Fruit fly (Drosophila melanogaster) whole organism, embryonic: ENCODE measurements around the gene Mvb12.

Experiments used
- Asciz ChIP-seq: fragments of 200-800 bp; sonication (Bioruptor generic); optimal IDR thresholded peaks from 2 replicates; lab custom pipeline; 2017; ENCODE audit warnings: missing biosample characterization, mild to moderate bottlenecking, missing genetic modification characterization, missing genetic modification reagents
- BEAF-32 ChIP-seq: fragments of 200-800 bp; sonication (Bioruptor generic); optimal IDR thresholded peaks from 3 replicates; lab custom pipeline; 2017; ENCODE audit warnings: missing biosample characterization, missing genetic modification characterization, mild to moderate bottlenecking, moderate library complexity, missing genetic modification reagents
- CG10321 ChIP-seq: fragments of 200-800 bp; sonication (Bioruptor generic); IDR thresholded peaks from 2 replicates; pipeline ENCODE4 v1.3.6; 2022; ENCODE audit warnings: missing biosample characterization, missing genetic modification characterization
- CG10543 ChIP-seq: fragments of 200-800 bp; sonication (Bioruptor generic); optimal IDR thresholded peaks from 3 replicates; lab custom pipeline; 2017; ENCODE audit warnings: missing biosample characterization, mild to moderate bottlenecking, missing genetic modification characterization, moderate library complexity
- CG11456 ChIP-seq: fragments of 200-800 bp; sonication (Bioruptor generic); IDR thresholded peaks from 3 replicates; pipeline ENCODE4 v1.3.6; 2022; ENCODE audit warnings: missing biosample characterization, missing genetic modification characterization
- CG16813 ChIP-seq: fragments of 200-800 bp; sonication (Bioruptor generic); IDR thresholded peaks from 3 replicates; pipeline ENCODE4 v1.3.6; 2022; ENCODE audit warnings: missing biosample characterization, missing genetic modification characterization; ENCODE audit not compliant: partially characterized antibody
- CG17612 ChIP-seq: fragments of 200-800 bp; sonication (Bioruptor generic); IDR thresholded peaks from 2 replicates; pipeline ENCODE4 v1.3.6; 2022; ENCODE audit warnings: missing biosample characterization, missing genetic modification characterization
- CG30020 ChIP-seq: fragments of 200-800 bp; optimal IDR thresholded peaks from 2 replicates; lab custom pipeline; 2019; ENCODE audit warnings: missing biosample characterization, mild to moderate bottlenecking, missing genetic modification characterization, moderate library complexity
- CG34224 ChIP-seq: fragments of 200-800 bp; sonication (Bioruptor generic); IDR thresholded peaks from 3 replicates; pipeline ENCODE4 v1.3.6; 2022; ENCODE audit warnings: missing biosample characterization, missing genetic modification characterization; ENCODE audit not compliant: partially characterized antibody
- CG4282 ChIP-seq: fragments of 200-800 bp; sonication (Bioruptor generic); optimal IDR thresholded peaks from 2 replicates; lab custom pipeline; 2016; ENCODE audit warnings: missing biosample characterization, missing genetic modification characterization
- CG6175 ChIP-seq: fragments of 200-800 bp; sonication (Bioruptor generic); IDR thresholded peaks from 3 replicates; pipeline ENCODE4 v1.3.6; 2022; ENCODE audit warnings: missing biosample characterization, missing genetic modification characterization
- CG9609 ChIP-seq: fragments of 200-800 bp; sonication (Bioruptor generic); optimal IDR thresholded peaks from 3 replicates; lab custom pipeline; 2016; ENCODE audit warnings: missing biosample characterization, missing genetic modification characterization
- D19A ChIP-seq: fragments of 200-800 bp; optimal IDR thresholded peaks from 3 replicates; lab custom pipeline; 2019; ENCODE audit warnings: missing biosample characterization, mild to moderate bottlenecking, missing genetic modification characterization, moderate library complexity
- Dll ChIP-seq: fragments of 200-800 bp; sonication (Bioruptor generic); IDR thresholded peaks from 4 replicates; pipeline ENCODE4 v1.3.6; 2022; ENCODE audit warnings: missing biosample characterization, missing genetic modification characterization; ENCODE audit not compliant: partially characterized antibody
- E2f2 ChIP-seq: fragments of 200-800 bp; sonication (Bioruptor generic); IDR thresholded peaks from 2 replicates; pipeline ENCODE4 v1.3.6; 2022; ENCODE audit warnings: missing biosample characterization, missing genetic modification characterization
- Fer3 ChIP-seq: fragments of 200-800 bp; sonication (Bioruptor generic); optimal IDR thresholded peaks from 2 replicates; lab custom pipeline; 2018; ENCODE audit warnings: missing biosample characterization, mild to moderate bottlenecking, missing genetic modification characterization, moderate library complexity
- Gug ChIP-seq: fragments of 200-800 bp; sonication (Bioruptor generic); IDR thresholded peaks from 4 replicates; pipeline ENCODE4 v1.3.6; 2022; ENCODE audit warnings: missing biosample characterization, missing genetic modification characterization
- HLH4C ChIP-seq: fragments of 200-800 bp; sonication (Bioruptor generic); IDR thresholded peaks from 3 replicates; pipeline ENCODE4 v1.3.6; 2022; ENCODE audit warnings: missing biosample characterization, missing genetic modification characterization; ENCODE audit not compliant: partially characterized antibody
- Hand ChIP-seq: fragments of 200-800 bp; sonication (Bioruptor generic); optimal IDR thresholded peaks from 2 replicates; lab custom pipeline; 2017; ENCODE audit warnings: mild to moderate bottlenecking, missing biosample characterization, missing genetic modification reagents, missing genetic modification characterization
- HmgZ ChIP-seq: fragments of 200-800 bp; sonication (Bioruptor generic); optimal IDR thresholded peaks from 2 replicates; lab custom pipeline; 2018; ENCODE audit warnings: missing biosample characterization, mild to moderate bottlenecking, missing genetic modification characterization
- Kr ChIP-seq: fragments of 200-800 bp; sonication (Bioruptor generic); optimal IDR thresholded peaks from 2 replicates; lab custom pipeline; 2017; ENCODE audit warnings: missing biosample characterization, mild to moderate bottlenecking, missing genetic modification characterization
- Lhr ChIP-seq: fragments of 200-800 bp; sonication (Bioruptor generic); optimal IDR thresholded peaks from 3 replicates; lab custom pipeline; 2017; ENCODE audit warnings: mild to moderate bottlenecking, missing biosample characterization, missing genetic modification reagents, missing genetic modification characterization
- Med ChIP-seq: fragments of 200-800 bp; sonication (Bioruptor generic); peaks from one replicate; lab custom pipeline; 2016; ENCODE audit warnings: missing biosample characterization, missing genetic modification characterization, mild to moderate bottlenecking, inconsistent platforms, moderate library complexity
- Rfx ChIP-seq: fragments of 200-800 bp; sonication (Bioruptor generic); IDR thresholded peaks from 2 replicates; pipeline ENCODE4 v1.3.6; 2022; ENCODE audit warnings: missing biosample characterization, missing genetic modification characterization
- Side ChIP-seq: fragments of 200-800 bp; sonication (Bioruptor generic); optimal IDR thresholded peaks from 2 replicates; lab custom pipeline; 2016; ENCODE audit warnings: missing biosample characterization, missing genetic modification characterization
- Sin3A ChIP-seq: fragments of >200 bp; optimal IDR thresholded peaks from 2 replicates; lab custom pipeline; 2018
- bigmax ChIP-seq: fragments of 200-800 bp; sonication (Bioruptor generic); optimal IDR thresholded peaks from 2 replicates; lab custom pipeline; 2018; ENCODE audit warnings: missing biosample characterization, mild to moderate bottlenecking, missing genetic modification characterization
- croc ChIP-seq: fragments of 200-800 bp; sonication (Bioruptor generic); conservative IDR thresholded peaks from 3 replicates; pipeline ENCODE4 v1.3.6; 2022; ENCODE audit warnings: missing biosample characterization, missing genetic modification characterization
- hb ChIP-seq: fragments of 200-800 bp; sonication (Bioruptor generic); IDR thresholded peaks from 3 replicates; pipeline ENCODE4 v1.3.6; 2022; ENCODE audit warnings: missing biosample characterization, missing genetic modification characterization; ENCODE audit not compliant: partially characterized antibody
- ind ChIP-seq: fragments of 200-800 bp; sonication (Bioruptor generic); optimal IDR thresholded peaks from 3 replicates; lab custom pipeline; 2016; ENCODE audit warnings: missing biosample characterization, missing genetic modification characterization
- inv ChIP-seq: fragments of 200-800 bp; sonication (Bioruptor generic); IDR thresholded peaks from 2 replicates; pipeline ENCODE4 v1.3.6; 2022; ENCODE audit warnings: missing biosample characterization, missing genetic modification characterization; ENCODE audit not compliant: partially characterized antibody
- kni ChIP-seq: fragments of 200-800 bp; sonication (Bioruptor generic); optimal IDR thresholded peaks from 3 replicates; lab custom pipeline; 2017; ENCODE audit warnings: mild to moderate bottlenecking, missing biosample characterization, missing genetic modification reagents, missing genetic modification characterization
- lmd ChIP-seq: fragments of 200-800 bp; sonication (Bioruptor generic); IDR thresholded peaks from 2 replicates; pipeline ENCODE4 v1.3.6; 2022; ENCODE audit warnings: missing biosample characterization, missing genetic modification characterization
- lov ChIP-seq, 2 experiments: fragments of 200-800 bp in 1 of 2; fragments of >200 bp in 1 of 2; sonication (Bioruptor generic) in 1 of 2; IDR thresholded peaks in 1 of 2; optimal IDR thresholded peaks in 1 of 2; 2 replicates in 1 of 2; 3 replicates in 1 of 2; pipeline versions ENCODE4 v1.3.6 to Lab custom; 2017 to 2022; ENCODE audit warnings: missing biosample characterization in 1 of 2, missing genetic modification characterization in 1 of 2
- luna ChIP-seq: fragments of 200-800 bp; sonication (Bioruptor generic); optimal IDR thresholded peaks from 2 replicates; lab custom pipeline; 2016; ENCODE audit warnings: missing biosample characterization, missing genetic modification characterization
- mam ChIP-seq: fragments of 200-800 bp; sonication (Bioruptor generic); optimal IDR thresholded peaks from 3 replicates; lab custom pipeline; 2016; ENCODE audit warnings: missing biosample characterization, missing genetic modification characterization
- nerfin-2 ChIP-seq: fragments of 200-800 bp; sonication (Bioruptor generic); IDR thresholded peaks from 2 replicates; pipeline ENCODE4 v1.3.6; 2022; ENCODE audit warnings: missing biosample characterization, missing genetic modification characterization; ENCODE audit not compliant: partially characterized antibody
- otp ChIP-seq: fragments of 200-800 bp; sonication (Bioruptor generic); IDR thresholded peaks from 3 replicates; pipeline ENCODE4, ENCODE4 v1.3.6; 2022; ENCODE audit warnings: missing biosample characterization, missing genetic modification characterization
- rib ChIP-seq: fragments of 200-800 bp; sonication (Bioruptor generic); IDR thresholded peaks from 2 replicates; pipeline ENCODE4 v1.3.6; 2022; ENCODE audit warnings: missing biosample characterization, missing genetic modification characterization
- ro ChIP-seq: fragments of 200-800 bp; sonication (Bioruptor generic); IDR thresholded peaks from 2 replicates; pipeline ENCODE4 v1.3.6; 2022; ENCODE audit warnings: missing biosample characterization, missing genetic modification characterization
- sima ChIP-seq: fragments of 200-800 bp; sonication (Bioruptor generic); optimal IDR thresholded peaks from 2 replicates; lab custom pipeline; 2016; ENCODE audit warnings: missing biosample characterization, missing genetic modification characterization
- so ChIP-seq: fragments of 200-800 bp; sonication (Bioruptor generic); IDR thresholded peaks from 3 replicates; pipeline ENCODE4 v1.3.6; 2022; ENCODE audit warnings: missing biosample characterization, missing genetic modification characterization
- tgo ChIP-seq: fragments of 200-800 bp; sonication (Bioruptor generic); IDR thresholded peaks from 3 replicates; pipeline ENCODE4 v1.3.6; 2022; ENCODE audit warnings: missing biosample characterization, missing genetic modification characterization

Mvb12 gene

dm6 chrX:18108676-18109075 is 7.6 kb upstream of the Mvb12 start (continued):
- TF ChIP-seq tgo (GFP tag; lab: Robert Waterston, UW) = no peak

DNA sequence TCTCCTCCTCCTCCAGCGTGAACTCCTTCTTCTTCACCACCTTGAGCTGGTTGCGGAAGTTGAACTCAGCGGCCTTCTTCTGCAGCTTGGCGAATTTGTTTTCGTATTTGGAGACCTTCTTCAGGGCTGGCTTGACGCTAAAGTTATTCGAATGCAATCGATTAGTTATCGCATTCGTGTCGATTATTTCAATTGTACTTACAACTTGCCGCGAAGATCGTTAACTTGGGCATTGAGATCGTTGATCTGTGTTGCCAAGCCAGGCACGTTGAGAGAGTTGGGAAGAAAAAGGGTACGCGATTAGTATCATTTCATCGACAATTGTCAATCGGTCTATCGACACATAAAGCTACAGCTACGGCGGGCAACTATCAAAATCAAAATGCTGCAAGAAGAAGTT is 5.6 kb upstream of the Mvb12 start:
- no peak for TF ChIP-seq mam
- no peak for TF ChIP-seq ro
- no peak for TF ChIP-seq bigmax (GFP tag; lab: Kevin White, UChicago)
- TF ChIP-seq CG17612 (GFP tag; lab: Robert Waterston, UW) = no peak
- TF ChIP-seq lov (optimal IDR thresholded peaks at IDR 0.05; lab: Kevin White, UChicago) = no peak
- no peak for TF ChIP-seq lov (GFP tag; IDR thresholded peaks at IDR 0.05; lab: Robert Waterston, UW)
- TF ChIP-seq CG10321 (GFP tag; lab: Robert Waterston, UW) = no peak
- peak; percentile 47; the same call in 1 of the 3 replicates for TF ChIP-seq HLH4C (GFP tag; lab: Robert Waterston, UW)
- TF ChIP-seq CG16813 (GFP tag; lab: Robert Waterston, UW) = peak; percentile 31; the same call in 1 of the 3 replicates
- TF ChIP-seq Asciz (GFP tag; lab: Kevin White, UChicago) = no peak
- no peak for TF ChIP-seq inv
- peak; percentile 10 for TF ChIP-seq Med (GFP tag; lab: Kevin White, UChicago)
- no peak for TF ChIP-seq D19A (tag; lab: Kevin White, UChicago)
- TF ChIP-seq croc = no peak
- TF ChIP-seq CG9609 = no peak
- TF ChIP-seq otp (GFP tag; lab: Robert Waterston, UW) = no peak
- TF ChIP-seq Dll (GFP tag; lab: Robert Waterston, UW) = peak; percentile 20; the same call in 1 of the 4 replicates
- TF ChIP-seq Sin3A (lab: Kevin White, UChicago) = no peak
- no peak for TF ChIP-seq Kr
- TF ChIP-seq Rfx (GFP tag; lab: Robert Waterston, UW) = no peak
- no peak for TF ChIP-seq ind (GFP tag; lab: Kevin White, UChicago)
- TF ChIP-seq CG11456 (GFP tag; lab: Robert Waterston, UW) = no peak
- no peak for TF ChIP-seq luna (GFP tag; lab: Kevin White, UChicago)
- TF ChIP-seq so (GFP tag; lab: Robert Waterston, UW) = no peak
- TF ChIP-seq nerfin-2 (GFP tag; lab: Robert Waterston, UW) = peak; percentile 58; the same call in 1 of the 2 replicates
- TF ChIP-seq lmd = no peak
- no peak for TF ChIP-seq CG4282 (GFP tag; lab: Kevin White, UChicago)
- no peak for TF ChIP-seq Side
- 0 out of 2 replicates have a peak, but pooled peaks have one; percentile 21 for TF ChIP-seq E2f2
- no peak for TF ChIP-seq Gug
- TF ChIP-seq CG34224 (GFP tag; lab: Robert Waterston, UW) = 0 out of 3 replicates have a peak, but pooled peaks have one; percentile 9
- TF ChIP-seq Fer3 = no peak
- TF ChIP-seq CG6175 = no peak
- TF ChIP-seq HmgZ (tag; lab: Kevin White, UChicago) = no peak
- no peak for TF ChIP-seq rib (GFP tag; lab: Robert Waterston, UW)
- no peak for TF ChIP-seq Hand (GFP tag; lab: Kevin White, UChicago)
- TF ChIP-seq CG10543 = no peak
- peak; percentile 7 for TF ChIP-seq BEAF-32 (GFP tag; lab: Kevin White, UChicago)
- TF ChIP-seq Lhr (GFP tag; lab: Kevin White, UChicago) = no peak
- TF ChIP-seq hb = peak; percentile 53; the same call in 1 of the 3 replicates
- TF ChIP-seq sima (GFP tag; lab: Kevin White, UChicago) = no peak
- no peak for TF ChIP-seq kni (GFP tag; lab: Kevin White, UChicago)
- no peak for TF ChIP-seq CG30020
